Fruit fly (Drosophila melanogaster) whole organism, wandering third instar larva: Measurements from ENCODE around the gene CG33258.
A peak's percentile ranks its signal among the peaks of the same experiment; 100 is the strongest.

Experiments used
- Abd-B ChIP-seq: fragments of >200 bp; optimal IDR thresholded peaks from 2 replicates; lab custom pipeline; 2017; ENCODE audit warnings: missing biosample characterization, missing genetic modification characterization
- CG32264 ChIP-seq: fragments of 200-800 bp; sonication (Bioruptor generic); optimal IDR thresholded peaks from 2 replicates; lab custom pipeline; 2016; ENCODE audit warnings: missing biosample characterization, missing genetic modification characterization
- CrebA ChIP-seq: fragments of 200-800 bp; sonication (Bioruptor generic); optimal IDR thresholded peaks from 2 replicates; lab custom pipeline; 2016; ENCODE audit warnings: missing biosample characterization, mild to moderate bottlenecking, missing genetic modification characterization, borderline replicate concordance
- Dfd ChIP-seq: fragments of >200 bp; optimal IDR thresholded peaks from 2 replicates; lab custom pipeline; 2017; ENCODE audit warnings: missing biosample characterization, missing genetic modification characterization
- Dif ChIP-seq: fragments of 200-275, 200-300 bp; sonication (Bioruptor generic); optimal IDR thresholded peaks from 2 replicates; lab custom pipeline; 2018; ENCODE audit warnings: missing biosample characterization, missing genetic modification characterization; ENCODE audit not compliant: partially characterized antibody
- GATAd ChIP-seq: sonication (Bioruptor generic); optimal IDR thresholded peaks from 2 replicates; lab custom pipeline; 2016; ENCODE audit warnings: missing biosample characterization, missing genetic modification characterization
- HLH106 ChIP-seq: fragments of 200-800 bp; optimal IDR thresholded peaks from 3 replicates; lab custom pipeline; 2019; ENCODE audit warnings: missing biosample characterization, mild to moderate bottlenecking, missing genetic modification characterization, moderate library complexity
- Hnf4 ChIP-seq: fragments of 200-800 bp; sonication (Bioruptor generic); optimal IDR thresholded peaks from 2 replicates; lab custom pipeline; 2016; ENCODE audit warnings: missing biosample characterization, mild to moderate bottlenecking, missing genetic modification characterization
- Hr78 ChIP-seq: fragments of >200 bp; optimal IDR thresholded peaks from 2 replicates; lab custom pipeline; 2017; ENCODE audit warnings: missing biosample characterization, missing genetic modification characterization
- Hr83 ChIP-seq: fragments of 200-300 bp; sonication (Bioruptor generic); optimal IDR thresholded peaks from 2 replicates; lab custom pipeline; 2016; ENCODE audit warnings: missing biosample characterization, mild to moderate bottlenecking, missing genetic modification characterization, moderate library complexity; ENCODE audit not compliant: poor library complexity, severe bottlenecking
- Jra ChIP-seq: sonication (Bioruptor generic); optimal IDR thresholded peaks from 2 replicates; lab custom pipeline; 2016; ENCODE audit warnings: missing biosample characterization, missing genetic modification characterization
- Mio ChIP-seq: sonication (Bioruptor generic); optimal IDR thresholded peaks from 2 replicates; lab custom pipeline; 2016; ENCODE audit warnings: missing biosample characterization, missing genetic modification characterization
- Myc ChIP-seq: fragments of >200 bp; optimal IDR thresholded peaks from 2 replicates; lab custom pipeline; 2017
- N ChIP-seq: fragments of >200 bp; optimal IDR thresholded peaks from 2 replicates; lab custom pipeline; 2018; ENCODE audit warnings: missing biosample characterization, missing external identifiers, missing genetic modification characterization
- OdsH ChIP-seq: fragments of 200-800 bp; sonication (Bioruptor generic); optimal IDR thresholded peaks from 2 replicates; lab custom pipeline; 2016; ENCODE audit warnings: missing biosample characterization, mild to moderate bottlenecking, missing genetic modification characterization
- Rel ChIP-seq, 2 experiments: fragments of 200-800 bp; sonication (Bioruptor generic) in 1 of 2; optimal IDR thresholded peaks; 2 replicates in 1 of 2; 3 replicates in 1 of 2; lab custom pipeline; 2016 to 2019; ENCODE audit warnings: mild to moderate bottlenecking in 2 of 2, missing biosample characterization in 2 of 2, missing genetic modification characterization in 2 of 2, moderate library complexity in 1 of 2
- Sp1 ChIP-seq: fragments of 200-800 bp; sonication (Bioruptor generic); optimal IDR thresholded peaks from 3 replicates; lab custom pipeline; 2019; ENCODE audit warnings: missing biosample characterization, mild to moderate bottlenecking, missing genetic modification characterization, moderate library complexity
- Vsx2 ChIP-seq: fragments of 200-300, 225-300 bp; sonication (Bioruptor generic); optimal IDR thresholded peaks from 2 replicates; lab custom pipeline; 2018; ENCODE audit warnings: missing biosample characterization, missing genetic modification characterization; ENCODE audit not compliant: partially characterized antibody
- br ChIP-seq: fragments of 200-800 bp; sonication (Bioruptor generic); optimal IDR thresholded peaks from 2 replicates; lab custom pipeline; 2016; ENCODE audit warnings: missing biosample characterization, missing genetic modification characterization
- brk ChIP-seq: fragments of 200-800 bp; sonication (Bioruptor generic); optimal IDR thresholded peaks from 2 replicates; lab custom pipeline; 2016; ENCODE audit warnings: missing biosample characterization, mild to moderate bottlenecking, missing genetic modification characterization
- dl ChIP-seq, 2 experiments: fragments of 175-275, 200-275 bp in 1 of 2; fragments of 200-275 bp in 1 of 2; sonication (Bioruptor generic); optimal IDR thresholded peaks; lab custom pipeline; 2018; ENCODE audit warnings: mild to moderate bottlenecking in 2 of 2, missing biosample characterization in 2 of 2, missing genetic modification characterization in 2 of 2, moderate library complexity in 2 of 2; ENCODE audit not compliant: partially characterized antibody in 2 of 2, insufficient read depth in 1 of 2
- dmrt93B ChIP-seq: fragments of 200-800 bp; sonication (Bioruptor generic); optimal IDR thresholded peaks from 2 replicates; lab custom pipeline; 2018; ENCODE audit warnings: missing biosample characterization, mild to moderate bottlenecking, missing genetic modification characterization
- dsf ChIP-seq: sonication (Bioruptor generic); optimal IDR thresholded peaks from 2 replicates; lab custom pipeline; 2016; ENCODE audit warnings: missing biosample characterization, missing genetic modification characterization, borderline replicate concordance
- ey ChIP-seq: fragments of 200-800 bp; sonication (Bioruptor generic); optimal IDR thresholded peaks from 2 replicates; lab custom pipeline; 2016; ENCODE audit warnings: missing biosample characterization, missing genetic modification characterization
- foxo ChIP-seq, 2 experiments: fragments of 200-800 bp; sonication (Bioruptor generic); optimal IDR thresholded peaks; 2 replicates in 1 of 2; 3 replicates in 1 of 2; lab custom pipeline; 2016 to 2017; ENCODE audit warnings: missing biosample characterization in 2 of 2, missing genetic modification characterization in 2 of 2
- fru ChIP-seq: fragments of 200-800 bp; sonication (Bioruptor generic); optimal IDR thresholded peaks from 3 replicates; lab custom pipeline; 2016; ENCODE audit warnings: missing biosample characterization, mild to moderate bottlenecking, missing genetic modification characterization
- h ChIP-seq: fragments of 200-800 bp; sonication (Bioruptor generic); optimal IDR thresholded peaks from 3 replicates; lab custom pipeline; 2016; ENCODE audit warnings: missing biosample characterization, mild to moderate bottlenecking, missing genetic modification characterization
- jim ChIP-seq: fragments of 175-275, 200-325 bp; sonication (Bioruptor generic); optimal IDR thresholded peaks from 2 replicates; lab custom pipeline; 2016; ENCODE audit warnings: missing biosample characterization, mild to moderate bottlenecking, missing genetic modification characterization
- lola ChIP-seq: fragments of >200 bp; optimal IDR thresholded peaks from 2 replicates; lab custom pipeline; 2017; ENCODE audit warnings: missing biosample characterization, missing genetic modification characterization
- pan ChIP-seq: fragments of >200 bp; optimal IDR thresholded peaks from 2 replicates; lab custom pipeline; 2017
- psq ChIP-seq: fragments of 200-800 bp; sonication (Bioruptor generic); optimal IDR thresholded peaks from 3 replicates; lab custom pipeline; 2017; ENCODE audit warnings: missing biosample characterization, mild to moderate bottlenecking, missing genetic modification characterization, moderate library complexity
- rgr ChIP-seq: fragments of 200-800 bp; sonication (Bioruptor generic); optimal IDR thresholded peaks from 3 replicates; lab custom pipeline; 2016; ENCODE audit warnings: missing biosample characterization, mild to moderate bottlenecking, missing genetic modification characterization
- sage ChIP-seq: fragments of 200-800 bp; sonication (Bioruptor generic); optimal IDR thresholded peaks from 2 replicates; lab custom pipeline; 2016; ENCODE audit warnings: missing biosample characterization, mild to moderate bottlenecking, missing genetic modification characterization
- sv ChIP-seq: fragments of 200-800 bp; sonication (Bioruptor generic); optimal IDR thresholded peaks from 3 replicates; lab custom pipeline; 2016; ENCODE audit warnings: missing biosample characterization, missing genetic modification characterization
- tai ChIP-seq: sonication (Bioruptor generic); optimal IDR thresholded peaks from 2 replicates; lab custom pipeline; 2016; ENCODE audit warnings: missing biosample characterization, missing genetic modification characterization
- usp ChIP-seq: fragments of >200 bp; optimal IDR thresholded peaks from 2 replicates; lab custom pipeline; 2017; ENCODE audit warnings: missing biosample characterization, missing genetic modification characterization
- woc ChIP-seq: sonication (Bioruptor generic); optimal IDR thresholded peaks from 2 replicates; lab custom pipeline; 2016; ENCODE audit warnings: missing biosample characterization, mild to moderate bottlenecking, missing genetic modification characterization

The CG33258 gene

DNA sequence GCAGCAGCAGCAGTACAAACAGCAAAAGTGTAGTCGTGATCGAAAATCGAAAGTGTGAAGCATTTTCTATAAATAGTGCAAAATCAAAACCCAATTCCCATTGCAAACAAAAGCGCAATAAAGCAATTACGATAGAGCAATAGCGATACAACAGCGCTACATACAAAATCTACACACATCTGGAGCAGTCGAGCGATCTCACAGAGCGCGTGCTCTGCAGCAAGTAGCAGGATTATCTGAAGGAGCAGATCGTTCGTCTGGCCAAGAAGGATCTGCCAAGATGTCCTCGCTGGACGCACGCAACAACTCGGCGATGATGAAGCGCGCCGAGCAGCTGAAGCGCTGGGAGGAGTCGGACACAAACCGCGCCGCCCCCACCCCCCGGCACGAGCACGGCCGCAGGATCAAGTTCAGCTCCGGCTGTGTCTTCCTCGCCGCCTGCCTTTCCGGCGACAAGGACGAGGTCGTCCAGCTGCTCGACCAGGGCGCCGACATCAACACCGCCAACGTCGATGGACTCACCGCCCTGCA lies 29.3 kb upstream of the CG33258 start:
- TF ChIP-seq woc (GFP tag; lab: Kevin White, UChicago): no peak
- TF ChIP-seq GATAd (GFP tag; lab: Kevin White, UChicago): no peak
- TF ChIP-seq Hr78 (GFP tag; lab: Kevin White, UChicago): no peak
- no peak for TF ChIP-seq brk (GFP tag; lab: Kevin White, UChicago)
- TF ChIP-seq fru (GFP tag; lab: Kevin White, UChicago): no peak
- TF ChIP-seq Dfd (GFP tag; lab: Kevin White, UChicago): peak; percentile 86

dm6 chr3L:16054095-16054494 lies 28.3 kb upstream of the CG33258 start:
- TF ChIP-seq dsf (GFP tag; lab: Kevin White, UChicago): no peak
- TF ChIP-seq foxo (GFP tag; optimal IDR thresholded peaks at IDR 0.05; lab: Kevin White, UChicago): peak in 1 of 2 experiments; percentile 24
- TF ChIP-seq sv (GFP tag; lab: Kevin White, UChicago): peak; percentile 2
- peak; percentile 13 for TF ChIP-seq h (GFP tag; lab: Kevin White, UChicago)
- no peak for TF ChIP-seq Abd-B (GFP tag; lab: Kevin White, UChicago)

- TF ChIP-seq Vsx2 (GFP tag; lab: Kevin White, UChicago) (no peak), usp (GFP tag; lab: Kevin White, UChicago) (no peak), pan (lab: Kevin White, UChicago) (no peak), dsf (GFP tag; lab: Kevin White, UChicago) (no peak), CrebA (GFP tag; lab: Kevin White, UChicago) (no peak), Hr83 (GFP tag; lab: Kevin White, UChicago) (no peak), rgr (GFP tag; lab: Kevin White, UChicago) (no peak), dmrt93B (no peak), br (GFP tag; lab: Kevin White, UChicago) (no peak), psq (GFP tag; lab: Kevin White, UChicago) (no peak)
Measured at dm6 chr3L:16056101-16056891, 26.1 kb upstream of the CG33258 start.

- TF ChIP-seq sage (GFP tag; lab: Kevin White, UChicago) (no peak), foxo (GFP tag; optimal IDR thresholded peaks at IDR 0.05; lab: Kevin White, UChicago) (peak in 1 of 2 experiments; percentile 53), brk (GFP tag; lab: Kevin White, UChicago) (no peak), Rel (GFP tag; optimal IDR thresholded peaks at IDR 0.05; lab: Kevin White, UChicago) (no peak), Rel (tag; optimal IDR thresholded peaks at IDR 0.05; lab: Kevin White, UChicago) (no peak), N (GFP tag; lab: Kevin White, UChicago) (no peak), sv (GFP tag; lab: Kevin White, UChicago) (peak; percentile 22), dl (GFP tag; optimal IDR thresholded peaks at IDR 0.05; lab: Kevin White, UChicago; ENCODE audit: insufficient read depth in 1 of 2, partially characterized antibody in 2 of 2) (no peak), Hr78 (GFP tag; lab: Kevin White, UChicago) (no peak), Hr83 (GFP tag; lab: Kevin White, UChicago) (no peak), jim (GFP tag; lab: Kevin White, UChicago) (no peak), Jra (GFP tag; lab: Kevin White, UChicago) (no peak), psq (GFP tag; lab: Kevin White, UChicago) (peak; percentile 36), dsf (GFP tag; lab: Kevin White, UChicago) (no peak), HLH106 (tag; lab: Kevin White, UChicago) (no peak), h (GFP tag; lab: Kevin White, UChicago) (peak; percentile 32), Myc (lab: Kevin White, UChicago) (no peak), fru (GFP tag; lab: Kevin White, UChicago) (peak; percentile 6), usp (GFP tag; lab: Kevin White, UChicago) (no peak), woc (GFP tag; lab: Kevin White, UChicago) (no peak), br (GFP tag; lab: Kevin White, UChicago) (no peak), ey (no peak), lola (GFP tag; lab: Kevin White, UChicago) (no peak), Dif (GFP tag; lab: Kevin White, UChicago) (no peak), OdsH (GFP tag; lab: Kevin White, UChicago) (peak; percentile 29), Hnf4 (GFP tag; lab: Kevin White, UChicago) (no peak), dmrt93B (no peak), GATAd (GFP tag; lab: Kevin White, UChicago) (no peak), Mio (GFP tag; lab: Kevin White, UChicago) (no peak), Vsx2 (GFP tag; lab: Kevin White, UChicago) (no peak), rgr (GFP tag; lab: Kevin White, UChicago) (peak; percentile 5), pan (lab: Kevin White, UChicago) (no peak), Sp1 (no peak), CG32264 (GFP tag; lab: Kevin White, UChicago) (no peak), Dfd (GFP tag; lab: Kevin White, UChicago) (no peak), tai (GFP tag; lab: Kevin White, UChicago) (no peak)
Measured at dm6 chr3L:16060806-16061600, 21.3 kb upstream of the CG33258 start.
